Fruit fly (Drosophila melanogaster): ENCODE measurements around the gene CG17147.

Gene CG17147

DNA sequence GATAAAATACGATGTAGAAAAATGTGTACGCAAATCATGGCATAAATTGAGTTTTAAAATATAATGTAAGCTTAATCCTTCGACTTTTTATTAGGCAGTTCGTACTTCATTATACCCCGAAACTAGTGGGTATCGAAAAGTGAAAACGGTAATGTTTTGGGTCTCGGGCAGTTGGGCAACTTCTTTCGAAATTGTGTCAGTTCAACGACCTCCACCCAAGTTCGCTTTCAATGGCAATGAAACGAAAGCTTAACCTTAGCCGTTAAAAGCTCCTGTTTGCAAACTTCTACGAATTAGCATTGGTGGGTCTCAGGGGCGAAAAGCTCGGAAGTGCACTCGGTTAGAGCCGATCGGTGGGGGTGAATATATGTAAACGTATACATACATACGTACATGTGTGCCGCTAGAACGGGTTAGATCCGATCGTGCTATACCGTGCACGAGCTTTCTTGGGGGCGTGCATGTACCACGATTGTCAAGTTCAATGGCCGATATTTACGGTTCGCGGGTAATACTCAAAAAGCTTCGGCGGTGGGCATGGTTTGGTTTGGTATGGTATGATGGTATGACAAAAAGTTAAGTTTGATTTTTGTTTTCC is 6.5 kb downstream of the CG17147 start:
- no peak for TF ChIP-seq CG32121 (GFP tag; IDR thresholded peaks at IDR 0.05)
- no peak for TF ChIP-seq CG8159 (tag; optimal IDR thresholded peaks at IDR 0.05)
- no peak for TF ChIP-seq CG14655 (GFP tag; optimal IDR thresholded peaks at IDR 0.05)
- no peak for TF ChIP-seq CG34367 (tag; optimal IDR thresholded peaks at IDR 0.05)
- no peak for TF ChIP-seq CG13204 (GFP tag; optimal IDR thresholded peaks at IDR 0.05)
- TF ChIP-seq EcR (GFP tag; optimal IDR thresholded peaks at IDR 0.05), result peak; percentile 97
- no peak for TF ChIP-seq CG8301 (tag; optimal IDR thresholded peaks at IDR 0.05)

DNA sequence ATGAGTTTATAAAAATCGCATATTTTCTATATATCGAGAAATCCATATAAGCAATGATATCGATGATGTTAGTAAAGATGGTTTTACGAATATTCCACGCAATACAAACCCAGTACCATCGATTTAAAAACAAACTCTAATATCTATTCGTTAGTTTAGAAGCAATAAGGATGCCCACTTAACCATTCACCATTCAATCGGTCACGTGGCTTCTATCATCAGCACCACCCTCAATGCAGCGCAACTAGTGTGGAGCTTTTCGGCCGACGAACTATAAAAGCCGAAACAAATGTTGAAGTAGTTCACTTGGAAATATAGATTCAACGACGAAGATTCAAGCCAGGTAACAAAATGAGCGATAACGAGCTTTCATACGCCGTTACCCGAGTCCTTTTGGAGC is 7.6 kb downstream of the CG17147 start, which contains the start of gene CG13813:
TSS of gene CG13813 (plus strand) at position 301 of the 400 bp plus-strand sequence.
- TF ChIP-seq CG32121 (GFP tag; IDR thresholded peaks at IDR 0.05) (no peak), CG17806 (tag; optimal IDR thresholded peaks at IDR 0.05) (no peak), Snoo (tag; optimal IDR thresholded peaks at IDR 0.05) (no peak), CG13204 (GFP tag; optimal IDR thresholded peaks at IDR 0.05) (no peak), CG15710 (tag; optimal IDR thresholded peaks at IDR 0.05) (no peak), CG10348 (GFP tag; IDR thresholded peaks at IDR 0.05) (no peak), D1 (tag; optimal IDR thresholded peaks at IDR 0.05) (no peak), Pif1B (GFP tag; optimal IDR thresholded peaks at IDR 0.05) (no peak), fd96Ca (GFP tag; IDR thresholded peaks at IDR 0.05) (no peak), gl (tag; optimal IDR thresholded peaks at IDR 0.05) (no peak), CG12605 (GFP tag; IDR thresholded peaks at IDR 0.05) (no peak), CG9948 (tag; optimal IDR thresholded peaks at IDR 0.05) (no peak), CG34367 (tag; optimal IDR thresholded peaks at IDR 0.05) (no peak), CG8301 (tag; optimal IDR thresholded peaks at IDR 0.05) (no peak), Pif1A (GFP tag; optimal IDR thresholded peaks at IDR 0.05) (no peak), CG8159 (tag; optimal IDR thresholded peaks at IDR 0.05) (no peak), CG4496 (GFP tag; IDR thresholded peaks at IDR 0.05) (no peak), rn (GFP tag; IDR thresholded peaks at IDR 0.05) (no peak)

- TF ChIP-seq CG4496 (GFP tag; IDR thresholded peaks at IDR 0.05), result no peak
- TF ChIP-seq CG34367 (tag; optimal IDR thresholded peaks at IDR 0.05), result no peak
- no peak for TF ChIP-seq fd96Ca (GFP tag; IDR thresholded peaks at IDR 0.05)
- no peak for TF ChIP-seq CG8301 (tag; optimal IDR thresholded peaks at IDR 0.05)
- TF ChIP-seq CG17806 (tag; optimal IDR thresholded peaks at IDR 0.05), result no peak
- TF ChIP-seq CG14655 (GFP tag; optimal IDR thresholded peaks at IDR 0.05), result no peak
- TF ChIP-seq CG10348 (GFP tag; IDR thresholded peaks at IDR 0.05), result no peak
- no peak for TF ChIP-seq rn (GFP tag; IDR thresholded peaks at IDR 0.05)
- TF ChIP-seq CG9948 (tag; optimal IDR thresholded peaks at IDR 0.05), result no peak
- TF ChIP-seq D1 (tag; optimal IDR thresholded peaks at IDR 0.05), result no peak
- TF ChIP-seq Ets98B (GFP tag; IDR thresholded peaks at IDR 0.05), result no peak
- no peak for TF ChIP-seq Snoo (tag; optimal IDR thresholded peaks at IDR 0.05)
- TF ChIP-seq CG32121 (GFP tag; IDR thresholded peaks at IDR 0.05), result no peak
- no peak for TF ChIP-seq gl (tag; optimal IDR thresholded peaks at IDR 0.05)
- no peak for TF ChIP-seq CG15710 (tag; optimal IDR thresholded peaks at IDR 0.05)
- TF ChIP-seq CG12605 (GFP tag; IDR thresholded peaks at IDR 0.05), result no peak
- TF ChIP-seq EcR (GFP tag; optimal IDR thresholded peaks at IDR 0.05), result no peak
- no peak for TF ChIP-seq Pif1A (GFP tag; optimal IDR thresholded peaks at IDR 0.05)
- TF ChIP-seq CG8159 (tag; optimal IDR thresholded peaks at IDR 0.05), result no peak
Measured at dm6 chr3L:20237167-20237566, 13.4 kb downstream of the CG17147 start.

dm6 chr3L:20240753-20241152 is 17.0 kb downstream of the CG17147 start, which contains the start of gene Clc:
Gene Clc, plus strand, starts transcription at chr3L:20241053.
- TF ChIP-seq gl (tag; optimal IDR thresholded peaks at IDR 0.05), result no peak
- no peak for TF ChIP-seq CG4496 (GFP tag; IDR thresholded peaks at IDR 0.05)
- TF ChIP-seq CG13204 (GFP tag; optimal IDR thresholded peaks at IDR 0.05), result no peak
- TF ChIP-seq EcR (GFP tag; optimal IDR thresholded peaks at IDR 0.05), result no peak
- TF ChIP-seq CG32121 (GFP tag; IDR thresholded peaks at IDR 0.05), result no peak
- TF ChIP-seq D1 (tag; optimal IDR thresholded peaks at IDR 0.05), result no peak
- no peak for TF ChIP-seq Pif1B (GFP tag; optimal IDR thresholded peaks at IDR 0.05)
- no peak for TF ChIP-seq rn (GFP tag; IDR thresholded peaks at IDR 0.05)

DNA sequence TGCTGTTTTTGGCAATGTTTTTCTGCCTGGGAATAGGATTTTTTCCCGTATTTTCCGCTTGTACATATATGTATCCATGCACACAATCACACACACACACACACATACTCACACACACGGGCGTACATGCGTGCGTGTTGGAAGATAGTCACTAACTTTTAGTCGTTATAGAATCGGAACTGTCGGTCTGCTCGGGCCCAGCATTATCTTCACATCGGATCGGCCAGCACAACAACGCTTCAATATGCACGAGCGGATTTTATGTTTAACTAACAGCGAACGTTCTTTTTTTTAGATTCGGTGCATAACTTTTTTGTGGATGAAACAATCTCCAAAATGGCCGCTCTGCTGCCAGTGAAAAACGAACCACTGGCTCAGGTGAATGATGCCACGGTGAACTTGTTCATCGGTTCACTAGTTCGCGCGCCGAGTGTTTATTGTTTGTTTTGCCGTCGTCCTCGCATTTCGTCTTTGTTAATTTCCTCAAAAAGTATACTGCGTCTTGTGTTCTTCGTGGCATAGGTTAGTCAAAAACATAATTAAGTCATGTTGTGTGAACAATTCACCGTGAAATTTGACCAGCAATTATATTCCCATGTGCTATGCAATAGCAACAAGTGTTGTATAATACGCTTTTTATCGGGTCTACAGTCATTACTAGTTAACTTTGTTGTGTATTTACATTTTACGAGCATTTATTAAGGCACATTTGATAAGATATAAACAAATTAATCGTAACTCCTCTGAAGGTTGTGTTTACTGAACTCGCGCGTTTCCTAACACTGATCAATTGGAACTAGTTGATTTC is 17.6 kb downstream of the CG17147 start, which contains the start of the genes CG6951 and CG17233:
TSS of gene CG6951 (plus strand) at position 105 of the 808 bp plus-strand sequence.
TSS of gene CG17233 (minus strand) at position 741 of the 808 bp plus-strand sequence.
- TF ChIP-seq gl (tag; optimal IDR thresholded peaks at IDR 0.05) (no peak), EcR (GFP tag; optimal IDR thresholded peaks at IDR 0.05) (peak; percentile 21), CG32121 (GFP tag; IDR thresholded peaks at IDR 0.05) (0 out of 2 replicates have a peak, but pooled peaks have one; percentile 21), CG10348 (GFP tag; IDR thresholded peaks at IDR 0.05) (no peak), Pif1A (GFP tag; optimal IDR thresholded peaks at IDR 0.05) (no peak), CG4496 (GFP tag; IDR thresholded peaks at IDR 0.05) (0 out of 3 replicates have a peak, but pooled peaks have one; percentile 7)
